Worm (Caenorhabditis elegans) whole organism, mixed stage, embryonic: Measurements from ENCODE around the gene fbxc-22.
A peak's percentile ranks its signal among the peaks of the same experiment; 100 is the strongest.

Experiments used
- M03D4.4 ChIP-seq: sonication (generic microtip); optimal IDR thresholded peaks from 2 replicates; lab custom pipeline; 2017; ENCODE audit warnings: mild to moderate bottlenecking, missing genetic modification characterization, missing compliant biosample characterization
- blmp-1 ChIP-seq: fragments of 150-350 bp; optimal IDR thresholded peaks from 2 replicates; lab custom pipeline; 2014; ENCODE audit warnings: missing biosample characterization, missing genetic modification characterization
- ceh-39 ChIP-seq: fragments of 150-350 bp; optimal IDR thresholded peaks from 2 replicates; lab custom pipeline; 2014; ENCODE audit warnings: missing biosample characterization, missing genetic modification characterization
- ceh-43 ChIP-seq: fragments of 200-800 bp; sonication (Bioruptor generic); optimal IDR thresholded peaks from 2 replicates; lab custom pipeline; 2018; ENCODE audit warnings: mild to moderate bottlenecking, missing genetic modification characterization, moderate library complexity, missing compliant biosample characterization
- ceh-83 ChIP-seq: fragments of 200-800 bp; sonication (Bioruptor generic); optimal IDR thresholded peaks from 2 replicates; lab custom pipeline; 2018; ENCODE audit warnings: mild to moderate bottlenecking, missing genetic modification characterization, missing compliant biosample characterization
- ces-1 ChIP-seq: fragments of 150-350 bp; optimal IDR thresholded peaks from 2 replicates; lab custom pipeline; 2014; ENCODE audit warnings: missing biosample characterization, missing genetic modification reagents, missing genetic modification characterization
- cnd-1 ChIP-seq: fragments of 200-800 bp; sonication (Bioruptor generic); optimal IDR thresholded peaks from 2 replicates; lab custom pipeline; 2018; ENCODE audit warnings: mild to moderate bottlenecking, missing genetic modification characterization, missing compliant biosample characterization
- drap-1 ChIP-seq: fragments of 200-800 bp; sonication (Bioruptor generic); optimal IDR thresholded peaks from 3 replicates; lab custom pipeline; 2018; ENCODE audit warnings: mild to moderate bottlenecking, missing genetic modification characterization, missing compliant biosample characterization
- elt-1 ChIP-seq: sonication (generic microtip); optimal IDR thresholded peaks from 2 replicates; lab custom pipeline; 2017; ENCODE audit warnings: missing genetic modification characterization, mild to moderate bottlenecking, missing compliant biosample characterization, antibody characterized with exemption, moderate library complexity, borderline replicate concordance; ENCODE audit not compliant: insufficient read depth
- elt-3 ChIP-seq: fragments of 150-350 bp; optimal IDR thresholded peaks from 2 replicates; lab custom pipeline; 2014; ENCODE audit warnings: missing biosample characterization, missing genetic modification characterization
- flh-1 ChIP-seq: fragments of 200-800 bp; sonication (Bioruptor generic); optimal IDR thresholded peaks from 2 replicates; lab custom pipeline; 2018; ENCODE audit warnings: mild to moderate bottlenecking, missing genetic modification characterization, moderate library complexity, missing compliant biosample characterization
- ham-2 ChIP-seq: fragments of 200-800 bp; sonication (Bioruptor generic); optimal IDR thresholded peaks from 2 replicates; lab custom pipeline; 2018; ENCODE audit warnings: mild to moderate bottlenecking, missing genetic modification characterization, missing compliant biosample characterization
- hlh-1 ChIP-seq: fragments of 150-350 bp; optimal IDR thresholded peaks from 2 replicates; lab custom pipeline; 2014; ENCODE audit warnings: missing biosample characterization, missing genetic modification reagents, missing genetic modification characterization
- lin-13 ChIP-seq: fragments of 150-350 bp; optimal IDR thresholded peaks from 2 replicates; lab custom pipeline; 2014; ENCODE audit warnings: missing biosample characterization, missing genetic modification characterization
- lin-32 ChIP-seq: fragments of 200-800 bp; sonication (Bioruptor generic); optimal IDR thresholded peaks from 2 replicates; lab custom pipeline; 2018; ENCODE audit warnings: mild to moderate bottlenecking, missing genetic modification characterization, missing compliant biosample characterization
- lsy-2 ChIP-seq: fragments of 150-350 bp; optimal IDR thresholded peaks from 2 replicates; lab custom pipeline; 2014; ENCODE audit warnings: missing biosample characterization, missing genetic modification characterization
- mab-5 ChIP-seq: fragments of 150-350 bp; optimal IDR thresholded peaks from 2 replicates; lab custom pipeline; 2014; ENCODE audit warnings: missing biosample characterization, missing genetic modification characterization
- mep-1 ChIP-seq: fragments of 150-350 bp; optimal IDR thresholded peaks from 2 replicates; lab custom pipeline; 2017; ENCODE audit warnings: missing biosample characterization, missing genetic modification reagents, missing genetic modification characterization, inconsistent platforms
- mls-2 ChIP-seq: sonication (generic microtip); optimal IDR thresholded peaks from 2 replicates; lab custom pipeline; 2016; ENCODE audit warnings: mild to moderate bottlenecking, missing genetic modification characterization, moderate library complexity, missing compliant biosample characterization
- nhr-12 ChIP-seq: fragments of 150-350 bp; optimal IDR thresholded peaks from 2 replicates; lab custom pipeline; 2014; ENCODE audit warnings: missing biosample characterization, missing genetic modification characterization
- nhr-2 ChIP-seq: fragments of 150-350 bp; optimal IDR thresholded peaks from 2 replicates; lab custom pipeline; 2014; ENCODE audit warnings: missing biosample characterization, missing genetic modification characterization
- nhr-237 ChIP-seq: fragments of 150-350 bp; optimal IDR thresholded peaks from 2 replicates; lab custom pipeline; 2014; ENCODE audit warnings: missing biosample characterization, missing genetic modification characterization
- nhr-28 ChIP-seq: fragments of 150-350 bp; optimal IDR thresholded peaks from 2 replicates; lab custom pipeline; 2014; ENCODE audit warnings: missing biosample characterization, missing genetic modification characterization
- nhr-76 ChIP-seq: sonication (generic microtip); optimal IDR thresholded peaks from 2 replicates; lab custom pipeline; 2017; ENCODE audit warnings: missing biosample characterization, missing genetic modification characterization
- pha-4 ChIP-seq: fragments of 150-350 bp; optimal IDR thresholded peaks from 2 replicates; lab custom pipeline; 2018; ENCODE audit warnings: missing biosample characterization, missing genetic modification reagents, missing genetic modification characterization
- snpc-4 ChIP-seq: fragments of 150-350 bp; optimal IDR thresholded peaks from 2 replicates; lab custom pipeline; 2014; ENCODE audit warnings: missing biosample characterization, missing genetic modification characterization
- sptf-1 ChIP-seq: sonication (generic microtip); optimal IDR thresholded peaks from 2 replicates; lab custom pipeline; 2017; ENCODE audit warnings: mild to moderate bottlenecking, missing genetic modification characterization, moderate library complexity, missing compliant biosample characterization
- tbx-8 ChIP-seq: fragments of 200-800 bp; sonication (Bioruptor generic); optimal IDR thresholded peaks from 2 replicates; lab custom pipeline; 2018; ENCODE audit warnings: mild to moderate bottlenecking, missing genetic modification characterization, moderate library complexity, missing compliant biosample characterization
- unc-120 ChIP-seq: sonication (generic microtip); optimal IDR thresholded peaks from 2 replicates; lab custom pipeline; 2017; ENCODE audit warnings: missing genetic modification characterization, missing compliant biosample characterization; ENCODE audit not compliant: poor library complexity, severe bottlenecking
- unc-39 ChIP-seq: fragments of 150-350 bp; optimal IDR thresholded peaks from 2 replicates; lab custom pipeline; 2014; ENCODE audit warnings: missing biosample characterization, missing genetic modification characterization
- unc-62 ChIP-seq: fragments of 150-350 bp; optimal IDR thresholded peaks from 2 replicates; lab custom pipeline; 2014; ENCODE audit warnings: missing biosample characterization, missing genetic modification reagents, missing genetic modification characterization
- zip-8 ChIP-seq: fragments of 150-350 bp; optimal IDR thresholded peaks from 2 replicates; lab custom pipeline; 2014; ENCODE audit warnings: missing biosample characterization, missing genetic modification characterization
- ztf-11 ChIP-seq: fragments of 150-350 bp; optimal IDR thresholded peaks from 2 replicates; lab custom pipeline; 2014; ENCODE audit warnings: missing biosample characterization, missing genetic modification characterization

Gene fbxc-22

DNA sequence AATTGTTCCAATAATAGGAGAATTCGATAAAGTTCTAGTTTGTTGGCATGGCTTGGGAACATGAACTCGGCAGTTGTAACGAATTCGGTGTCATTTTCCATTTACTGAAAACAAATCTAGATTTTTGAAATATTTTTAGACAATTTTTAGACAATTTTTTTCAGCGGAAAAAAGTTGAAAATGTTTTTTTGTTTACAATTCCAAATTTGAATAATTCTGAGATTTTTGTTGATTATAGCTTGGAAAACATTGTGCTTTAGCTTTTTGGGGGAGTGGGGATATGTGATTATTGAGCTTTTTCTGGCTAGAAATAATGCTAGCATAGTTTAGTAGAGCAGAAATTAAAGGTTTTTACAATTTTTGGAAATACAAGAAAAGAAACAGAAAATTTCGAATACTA, 22.0 kb downstream of the fbxc-22 start, which contains the start of gene srw-97:
srw-97 (minus strand) TSS at position 101 of the 400 bp plus-strand sequence.
- TF ChIP-seq M03D4.4 (no peak), nhr-76 (tag; lab: Kevin White, UChicago) (no peak), ceh-39 (tag; lab: Kevin White, UChicago) (no peak), zip-8 (tag; lab: Kevin White, UChicago) (no peak), lin-32 (no peak), nhr-28 (tag; lab: Kevin White, UChicago) (no peak), pha-4 (no peak), mls-2 (tag; lab: Kevin White, UChicago) (no peak), nhr-237 (tag; lab: Kevin White, UChicago) (no peak), nhr-2 (tag; lab: Kevin White, UChicago) (no peak), unc-39 (tag; lab: Kevin White, UChicago) (no peak), blmp-1 (tag; lab: Kevin White, UChicago) (no peak)

DNA sequence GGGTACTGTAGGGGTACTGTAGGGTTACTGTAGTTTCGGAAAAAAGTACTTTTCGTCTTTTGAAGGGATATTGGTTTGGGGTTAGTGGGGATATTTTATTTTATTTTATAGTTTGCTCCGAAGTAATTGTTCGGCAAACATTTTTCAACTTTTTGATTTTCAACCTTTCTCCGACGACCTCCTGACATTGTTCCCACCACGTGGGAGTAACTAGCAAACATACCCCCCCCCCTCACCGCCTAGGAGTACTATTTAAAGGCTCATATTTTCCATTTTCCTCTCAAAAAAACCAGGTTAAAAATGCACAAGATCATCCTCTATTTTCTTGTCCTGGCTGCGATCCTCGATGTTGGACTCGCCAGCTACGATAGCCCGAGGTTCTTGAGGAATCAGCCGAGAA, 24.9 kb downstream of the fbxc-22 start, which contains the start of gene srlf-29:
srlf-29 (plus strand) TSS at position 301 of the 400 bp plus-strand sequence.
- TF ChIP-seq lsy-2 (tag; lab: Kevin White, UChicago) (no peak), tbx-8 (no peak), flh-1 (GFP tag; lab: Kevin White, UChicago) (no peak), unc-120 (tag; lab: Kevin White, UChicago) (no peak), pha-4 (no peak), lin-32 (no peak), lin-13 (tag; lab: Kevin White, UChicago) (no peak), ztf-11 (no peak), nhr-76 (tag; lab: Kevin White, UChicago) (no peak), nhr-237 (tag; lab: Kevin White, UChicago) (no peak), snpc-4 (tag; lab: Kevin White, UChicago) (no peak), ces-1 (no peak), hlh-1 (tag; lab: Kevin White, UChicago) (no peak), ham-2 (GFP tag; lab: Kevin White, UChicago) (no peak), elt-3 (tag; lab: Kevin White, UChicago) (no peak)
- TF ChIP-seq, all 35 proteins: peak for 0

DNA sequence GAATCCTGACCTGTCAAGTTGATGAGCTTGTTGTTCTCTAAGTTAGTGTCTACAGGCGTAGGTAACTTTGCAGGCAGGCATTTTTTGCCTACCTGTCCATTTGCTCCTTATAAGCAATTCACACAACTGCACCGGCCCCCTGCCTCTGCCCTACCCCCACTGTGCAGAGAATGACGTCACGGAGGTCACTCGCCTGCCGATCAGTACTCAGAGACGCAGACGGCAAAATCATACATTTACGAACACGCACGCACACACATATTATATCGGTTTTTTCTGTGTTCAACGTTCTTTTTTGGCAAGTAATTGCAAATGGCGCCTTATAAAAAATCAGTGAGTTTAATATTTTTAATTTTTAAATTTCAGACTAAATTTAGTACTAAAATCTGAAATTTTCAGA, 27.4 kb downstream of the fbxc-22 start, which contains the start of gene duxl-1:
duxl-1 (plus strand) TSS at position 184 of the 400 bp plus-strand sequence.
- TF ChIP-seq lsy-2 (tag; lab: Kevin White, UChicago), result no peak
- TF ChIP-seq mls-2 (tag; lab: Kevin White, UChicago), result no peak
- no peak for TF ChIP-seq flh-1 (GFP tag; lab: Kevin White, UChicago)
- TF ChIP-seq tbx-8, result no peak
- no peak for TF ChIP-seq lin-13 (tag; lab: Kevin White, UChicago)
- TF ChIP-seq nhr-12 (tag; lab: Kevin White, UChicago), result no peak
- TF ChIP-seq nhr-237 (tag; lab: Kevin White, UChicago), result no peak
- no peak for TF ChIP-seq elt-1 (tag; lab: Kevin White, UChicago)
- no peak for TF ChIP-seq nhr-28 (tag; lab: Kevin White, UChicago)
- peak; percentile 21 for TF ChIP-seq cnd-1 (tag; lab: Kevin White, UChicago)
- TF ChIP-seq mab-5 (tag; lab: Kevin White, UChicago), result no peak
- peak; percentile 45 for TF ChIP-seq ztf-11
- TF ChIP-seq snpc-4 (tag; lab: Kevin White, UChicago), result no peak
- no peak for TF ChIP-seq drap-1 (GFP tag; lab: Kevin White, UChicago)
- TF ChIP-seq elt-3 (tag; lab: Kevin White, UChicago), result no peak
- TF ChIP-seq unc-62 (GFP tag; lab: Kevin White, UChicago), result no peak
- peak; percentile 8 for TF ChIP-seq zip-8 (tag; lab: Kevin White, UChicago)
- TF ChIP-seq lin-32, result no peak
- TF ChIP-seq mep-1, result peak; percentile 10
- TF ChIP-seq ceh-43 (GFP tag; lab: Kevin White, UChicago), result no peak
- no peak for TF ChIP-seq blmp-1 (tag; lab: Kevin White, UChicago)
- TF ChIP-seq ceh-39 (tag; lab: Kevin White, UChicago), result peak; percentile 93
- no peak for TF ChIP-seq M03D4.4
- peak; percentile 31 for TF ChIP-seq pha-4
- TF ChIP-seq sptf-1 (tag; lab: Kevin White, UChicago), result no peak
- no peak for TF ChIP-seq unc-39 (tag; lab: Kevin White, UChicago)
- TF ChIP-seq nhr-2 (tag; lab: Kevin White, UChicago), result no peak
- no peak for TF ChIP-seq ceh-83 (GFP tag; lab: Kevin White, UChicago)
- TF ChIP-seq nhr-76 (tag; lab: Kevin White, UChicago), result no peak
- no peak for TF ChIP-seq ham-2 (GFP tag; lab: Kevin White, UChicago)

DNA sequence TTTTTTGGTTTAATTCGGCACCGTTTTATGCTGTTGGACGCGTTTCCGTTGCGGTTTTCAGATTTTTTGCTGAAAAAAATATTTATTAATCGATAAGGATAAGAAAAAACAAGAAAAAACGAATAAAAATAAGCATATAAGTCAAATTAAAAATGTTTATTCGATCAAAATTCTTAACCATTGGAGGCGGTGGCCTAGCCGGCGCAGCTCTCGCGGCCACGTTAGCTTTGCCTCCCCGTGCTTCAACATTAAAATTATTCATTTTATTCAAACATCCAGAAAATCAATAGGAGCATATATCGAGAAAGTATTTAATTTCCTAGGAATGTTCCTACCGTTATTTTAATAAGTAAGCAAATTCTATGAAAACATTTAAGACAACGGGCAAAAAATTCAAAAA, 28.0 kb downstream of the fbxc-22 start, which contains the start of gene ZC204.14:
ZC204.14 (minus strand) TSS at position 69 of the 400 bp plus-strand sequence.
- no peak for TF ChIP-seq tbx-8
- no peak for TF ChIP-seq ztf-11
- no peak for TF ChIP-seq hlh-1 (tag; lab: Kevin White, UChicago)
- TF ChIP-seq flh-1 (GFP tag; lab: Kevin White, UChicago), result no peak
- no peak for TF ChIP-seq ceh-39 (tag; lab: Kevin White, UChicago)
- TF ChIP-seq snpc-4 (tag; lab: Kevin White, UChicago), result no peak
- no peak for TF ChIP-seq lsy-2 (tag; lab: Kevin White, UChicago)
- TF ChIP-seq nhr-28 (tag; lab: Kevin White, UChicago), result no peak
- no peak for TF ChIP-seq unc-120 (tag; lab: Kevin White, UChicago)
- TF ChIP-seq elt-3 (tag; lab: Kevin White, UChicago), result no peak
- no peak for TF ChIP-seq mls-2 (tag; lab: Kevin White, UChicago)
- no peak for TF ChIP-seq ces-1
- TF ChIP-seq blmp-1 (tag; lab: Kevin White, UChicago), result no peak
